Fruit fly (Drosophila melanogaster): ENCODE results near the gene CG7730.

dm6 chr3L:16987347-16987746 is 40.0 kb upstream of the CG7730 start:
- TF ChIP-seq dmrt93B (GFP tag; optimal IDR thresholded peaks at IDR 0.05) = no peak
- no peak for TF ChIP-seq Hnf4 (GFP tag; optimal IDR thresholded peaks at IDR 0.05)
- no peak for TF ChIP-seq h (GFP tag; optimal IDR thresholded peaks at IDR 0.05)
- TF ChIP-seq Hr83 (GFP tag; optimal IDR thresholded peaks at IDR 0.05; ENCODE audit: poor library complexity, severe bottlenecking) = no peak
- no peak for TF ChIP-seq fru (GFP tag; optimal IDR thresholded peaks at IDR 0.05)
- TF ChIP-seq usp (GFP tag; optimal IDR thresholded peaks at IDR 0.05) = no peak
- no peak for TF ChIP-seq OdsH (GFP tag; optimal IDR thresholded peaks at IDR 0.05)
